Worm (Caenorhabditis elegans) whole organism, L4/young adult: ENCODE measurements around the gene tag-280.

Experiments used
- dao-5 ChIP-seq: sonication (generic microtip); optimal IDR thresholded peaks from 2 replicates; lab custom pipeline; 2016; ENCODE audit warnings: missing genotype, missing genetic modification characterization, moderate library complexity, missing compliant biosample characterization
- him-1 ChIP-seq: sonication (generic microtip); optimal IDR thresholded peaks from 2 replicates; lab custom pipeline; 2016; ENCODE audit warnings: missing genotype, missing genetic modification reagents, missing genetic modification characterization, missing compliant biosample characterization

- TF ChIP-seq him-1 (tag; lab: Kevin White, UChicago) (no peak), dao-5 (tag; lab: Kevin White, UChicago) (no peak)
These were observed 23.7 kb upstream of the tag-280 start for ce11 chrII:12436717-12437116.
